Worm (Caenorhabditis elegans): ENCODE results near the gene coa-4.

- TF ChIP-seq rec-8 (tag; optimal IDR thresholded peaks at IDR 0.05) (no peak), ztf-28 (GFP tag; IDR thresholded peaks at IDR 0.05) (no peak), unc-62 (GFP tag; optimal IDR thresholded peaks at IDR 0.05) (no peak), pha-4 (tag; optimal IDR thresholded peaks at IDR 0.05) (no peak), tbx-9 (tag; optimal IDR thresholded peaks at IDR 0.05; ENCODE audit: borderline replicate concordance) (no peak), Y79H2A.3 (GFP tag; conservative IDR thresholded peaks at IDR 0.05) (no peak), ceh-91 (GFP tag; IDR thresholded peaks at IDR 0.05) (no peak), hsf-1 (GFP tag; IDR thresholded peaks at IDR 0.05) (no peak), hmg-1.2 (GFP tag; IDR thresholded peaks at IDR 0.05) (no peak), ama-1 (optimal IDR thresholded peaks at IDR 0.05) (no peak), ama-1 (GFP tag; optimal IDR thresholded peaks at IDR 0.05) (no peak), fkh-3 (tag; optimal IDR thresholded peaks at IDR 0.05) (no peak), snpc-1.1 (tag; optimal IDR thresholded peaks at IDR 0.05; ENCODE audit: insufficient read depth) (no peak), F23B12.7 (tag; optimal IDR thresholded peaks at IDR 0.05; ENCODE audit: insufficient read depth) (no peak), ceh-58 (GFP tag; IDR thresholded peaks at IDR 0.05) (no peak)
Measured at ce11 chrIV:9304617-9305016, 30.8 kb downstream of the coa-4 start, which contains the start of gene F49C12.5.

Measured in whole organism, young adult.